Worm (Caenorhabditis elegans): ENCODE data around the gene W08F4.1.
A peak's percentile ranks its signal among the peaks of the same experiment; 100 is the strongest.

- TF ChIP-seq unc-62 (GFP tag; optimal IDR thresholded peaks at IDR 0.05) (peak; percentile 17), mab-5 (tag; optimal IDR thresholded peaks at IDR 0.05) (no peak), elt-3 (tag; optimal IDR thresholded peaks at IDR 0.05) (no peak), nhr-28 (tag; optimal IDR thresholded peaks at IDR 0.05) (no peak), ztf-11 (tag; optimal IDR thresholded peaks at IDR 0.05) (no peak), blmp-1 (tag; optimal IDR thresholded peaks at IDR 0.05) (no peak)
Observed at ce11 chrII:622478-622877, 29.2 kb downstream of the W08F4.1 start.

All from whole organism, mixed stage, embryonic.